Worm (Caenorhabditis elegans) whole organism, L3 larva: ENCODE results near the gene rig-6.
A peak's percentile ranks its signal among the peaks of the same experiment; 100 is the strongest.

ENCODE experiments used
- R02D3.7 ChIP-seq: fragments of 150-350 bp; optimal IDR thresholded peaks from 2 replicates; lab custom pipeline; 2014; ENCODE audit warnings: missing biosample characterization, missing genetic modification characterization
- ZK546.5 ChIP-seq: sonication (generic microtip); optimal IDR thresholded peaks from 2 replicates; lab custom pipeline; 2017; ENCODE audit warnings: missing biosample characterization, missing genetic modification characterization
- aly-2 ChIP-seq: fragments of 150-350 bp; optimal IDR thresholded peaks from 2 replicates; lab custom pipeline; 2014; ENCODE audit warnings: missing biosample characterization, missing genetic modification characterization
- ama-1 ChIP-seq: fragments of 150-350 bp; optimal IDR thresholded peaks from 2 replicates; lab custom pipeline; 2018
- ceh-16 ChIP-seq: sonication (generic microtip); optimal IDR thresholded peaks from 2 replicates; lab custom pipeline; 2017; ENCODE audit warnings: missing biosample characterization, missing genetic modification characterization
- ceh-28 ChIP-seq: fragments of 150-350 bp; optimal IDR thresholded peaks from 2 replicates; lab custom pipeline; 2014; ENCODE audit warnings: missing biosample characterization, missing genetic modification reagents, missing genetic modification characterization
- ceh-82 ChIP-seq: fragments of 150-350 bp; optimal IDR thresholded peaks from 2 replicates; lab custom pipeline; 2014; ENCODE audit warnings: missing biosample characterization, missing genetic modification characterization
- ceh-9 ChIP-seq: sonication (generic microtip); optimal IDR thresholded peaks from 2 replicates; lab custom pipeline; 2018; ENCODE audit warnings: missing biosample characterization, missing genetic modification characterization
- daf-12 ChIP-seq: fragments of 150-350 bp; optimal IDR thresholded peaks from 2 replicates; lab custom pipeline; 2014; ENCODE audit warnings: missing biosample characterization, missing genetic modification reagents, missing genetic modification characterization
- egl-27 ChIP-seq: sonication (generic microtip); optimal IDR thresholded peaks from 4 replicates; lab custom pipeline; 2017; ENCODE audit warnings: missing biosample characterization, missing genetic modification reagents, missing genetic modification characterization
- egl-5 ChIP-seq: fragments of 150-350 bp; optimal IDR thresholded peaks from 2 replicates; lab custom pipeline; 2017; ENCODE audit warnings: missing biosample characterization, missing genetic modification reagents, missing genetic modification characterization, inconsistent platforms
- elt-1 ChIP-seq: fragments of 150-350 bp; optimal IDR thresholded peaks from 2 replicates; lab custom pipeline; 2014; ENCODE audit warnings: missing biosample characterization, missing genetic modification characterization
- elt-2 ChIP-seq: sonication (generic microtip); optimal IDR thresholded peaks from 2 replicates; lab custom pipeline; 2016; ENCODE audit warnings: missing genetic modification reagents, mild to moderate bottlenecking, missing genetic modification characterization, missing compliant biosample characterization
- elt-3 ChIP-seq, 3 experiments: fragments of 150-350 bp in 1 of 3; sonication (generic microtip) in 2 of 3; optimal IDR thresholded peaks; 2 replicates in 2 of 3; 4 replicates in 1 of 3; lab custom pipeline; 2014 to 2017; ENCODE audit warnings: missing biosample characterization in 3 of 3, missing genetic modification characterization in 3 of 3
- eor-1 ChIP-seq, 2 experiments: fragments of 150-350 bp; optimal IDR thresholded peaks; 2 replicates each; lab custom pipeline; 2014 to 2018; ENCODE audit warnings: missing biosample characterization in 2 of 2, missing genetic modification characterization in 2 of 2
- fkh-10 ChIP-seq: sonication (generic microtip); optimal IDR thresholded peaks from 2 replicates; lab custom pipeline; 2017; ENCODE audit warnings: missing biosample characterization, missing genetic modification reagents, missing genetic modification characterization
- fkh-2 ChIP-seq: fragments of 150-350 bp; optimal IDR thresholded peaks from 2 replicates; lab custom pipeline; 2014; ENCODE audit warnings: missing biosample characterization, missing genetic modification reagents, missing genetic modification characterization
- fos-1 ChIP-seq: fragments of 150-350 bp; optimal IDR thresholded peaks from 2 replicates; lab custom pipeline; 2014; ENCODE audit warnings: missing biosample characterization, missing genetic modification characterization
- hmg-11 ChIP-seq: sonication (generic microtip); optimal IDR thresholded peaks from 2 replicates; lab custom pipeline; 2016; ENCODE audit warnings: missing genetic modification characterization, missing compliant biosample characterization
- jun-1 ChIP-seq: fragments of 150-350 bp; optimal IDR thresholded peaks from 2 replicates; lab custom pipeline; 2014; ENCODE audit warnings: missing biosample characterization, missing genetic modification reagents, missing genetic modification characterization
- lin-15B ChIP-seq: fragments of 150-350 bp; optimal IDR thresholded peaks from 2 replicates; lab custom pipeline; 2014; ENCODE audit warnings: missing biosample characterization, missing genetic modification characterization
- lin-39 ChIP-seq: fragments of 150-350 bp; optimal IDR thresholded peaks from 2 replicates; lab custom pipeline; 2018; ENCODE audit warnings: missing biosample characterization, missing genetic modification reagents, missing genetic modification characterization
- lsy-12 ChIP-seq: sonication (generic microtip); optimal IDR thresholded peaks from 2 replicates; lab custom pipeline; 2016; ENCODE audit warnings: mild to moderate bottlenecking, missing genetic modification characterization, missing compliant biosample characterization
- mdl-1 ChIP-seq: fragments of 150-350 bp; optimal IDR thresholded peaks from 2 replicates; lab custom pipeline; 2014; ENCODE audit warnings: missing biosample characterization, missing genetic modification characterization
- mml-1 ChIP-seq: fragments of 150-350 bp; sonication (generic microtip); optimal IDR thresholded peaks from 3 replicates; lab custom pipeline; 2014; ENCODE audit warnings: missing biosample characterization, missing genetic modification characterization
- nfya-1 ChIP-seq: sonication (generic microtip); optimal IDR thresholded peaks from 2 replicates; lab custom pipeline; 2017; ENCODE audit warnings: missing genetic modification characterization, mild to moderate bottlenecking, missing compliant biosample characterization, antibody characterized with exemption, moderate library complexity; ENCODE audit not compliant: insufficient read depth
- nhr-11 ChIP-seq: fragments of 150-350 bp; optimal IDR thresholded peaks from 2 replicates; lab custom pipeline; 2014; ENCODE audit warnings: missing biosample characterization, missing genetic modification characterization
- nhr-12 ChIP-seq: fragments of 150-350 bp; optimal IDR thresholded peaks from 2 replicates; lab custom pipeline; 2014; ENCODE audit warnings: missing biosample characterization, missing genetic modification characterization
- nhr-23 ChIP-seq: fragments of 150-350 bp; optimal IDR thresholded peaks from 2 replicates; lab custom pipeline; 2014; ENCODE audit warnings: missing biosample characterization, missing genetic modification reagents, missing genetic modification characterization
- nhr-237 ChIP-seq: fragments of 150-350 bp; optimal IDR thresholded peaks from 2 replicates; lab custom pipeline; 2014; ENCODE audit warnings: missing biosample characterization, missing genetic modification characterization
- nhr-25 ChIP-seq: sonication (generic microtip); optimal IDR thresholded peaks from 2 replicates; lab custom pipeline; 2017; ENCODE audit warnings: missing biosample characterization, missing genetic modification characterization
- nhr-28 ChIP-seq: fragments of 150-350 bp; optimal IDR thresholded peaks from 2 replicates; lab custom pipeline; 2014; ENCODE audit warnings: missing biosample characterization, missing genetic modification characterization
- nhr-43 ChIP-seq: sonication (generic microtip); optimal IDR thresholded peaks from 2 replicates; lab custom pipeline; 2016; ENCODE audit warnings: mild to moderate bottlenecking, missing genetic modification characterization, missing compliant biosample characterization; ENCODE audit not compliant: poor library complexity, severe bottlenecking
- nhr-67 ChIP-seq: fragments of 150-350 bp; optimal IDR thresholded peaks from 2 replicates; lab custom pipeline; 2014; ENCODE audit warnings: missing biosample characterization, missing genetic modification characterization
- nhr-76 ChIP-seq: fragments of 150-350 bp; sonication (generic microtip); optimal IDR thresholded peaks from 5 replicates; lab custom pipeline; 2014; ENCODE audit warnings: missing biosample characterization, missing genetic modification characterization
- nhr-77 ChIP-seq: fragments of 150-350 bp; optimal IDR thresholded peaks from 2 replicates; lab custom pipeline; 2014; ENCODE audit warnings: missing biosample characterization, missing genetic modification characterization
- pha-4 ChIP-seq: fragments of 150-350 bp; optimal IDR thresholded peaks from 2 replicates; lab custom pipeline; 2014; ENCODE audit warnings: missing biosample characterization, missing genetic modification reagents, missing genetic modification characterization
- pqm-1 ChIP-seq: fragments of 150-350 bp; optimal IDR thresholded peaks from 2 replicates; lab custom pipeline; 2017; ENCODE audit warnings: missing biosample characterization, missing genetic modification characterization, inconsistent platforms
- sea-2 ChIP-seq: fragments of 150-350 bp; sonication (generic microtip); optimal IDR thresholded peaks from 4 replicates; lab custom pipeline; 2014; ENCODE audit warnings: missing biosample characterization, missing genetic modification reagents, missing genetic modification characterization
- skn-1 ChIP-seq: fragments of 150-350 bp; optimal IDR thresholded peaks from 2 replicates; lab custom pipeline; 2014; ENCODE audit warnings: missing biosample characterization, missing genetic modification characterization
- snpc-4 ChIP-seq: fragments of 150-350 bp; optimal IDR thresholded peaks from 2 replicates; lab custom pipeline; 2014; ENCODE audit warnings: missing biosample characterization, missing genetic modification characterization
- tbx-2 ChIP-seq: sonication (generic microtip); optimal IDR thresholded peaks from 2 replicates; lab custom pipeline; 2016; ENCODE audit warnings: mild to moderate bottlenecking, missing genetic modification characterization, missing compliant biosample characterization
- unc-39 ChIP-seq: sonication (generic microtip); optimal IDR thresholded peaks from 4 replicates; lab custom pipeline; 2017; ENCODE audit warnings: missing biosample characterization, missing genetic modification characterization
- unc-62 ChIP-seq: fragments of 150-350 bp; sonication (generic microtip); optimal IDR thresholded peaks from 4 replicates; lab custom pipeline; 2014; ENCODE audit warnings: missing biosample characterization, missing genetic modification reagents, missing genetic modification characterization
- zag-1 ChIP-seq: fragments of 150-350 bp; optimal IDR thresholded peaks from 2 replicates; lab custom pipeline; 2014; ENCODE audit warnings: missing biosample characterization, missing genetic modification characterization
- ztf-11 ChIP-seq: fragments of 150-350 bp; optimal IDR thresholded peaks from 2 replicates; lab custom pipeline; 2014; ENCODE audit warnings: missing biosample characterization, missing genetic modification characterization
- ztf-4 ChIP-seq: fragments of 150-350 bp; optimal IDR thresholded peaks from 2 replicates; lab custom pipeline; 2014; ENCODE audit warnings: missing biosample characterization, missing genetic modification characterization

Gene rig-6

ce11 chrII:4855489-4855888 is 43.6 kb upstream of the rig-6 start:
- TF ChIP-seq ztf-11 (tag; lab: Kevin White, UChicago) (no peak), egl-5 (no peak), ceh-9 (tag; lab: Kevin White, UChicago) (no peak), zag-1 (no peak), nhr-11 (no peak), snpc-4 (tag; lab: Kevin White, UChicago) (peak; percentile 7), lin-15B (tag; lab: Kevin White, UChicago) (peak; percentile 2), mml-1 (tag; lab: Kevin White, UChicago) (no peak), nfya-1 (tag; lab: Kevin White, UChicago) (peak; percentile 41), elt-2 (tag; lab: Kevin White, UChicago) (no peak), unc-39 (no peak), lin-39 (no peak), pha-4 (tag; lab: Kevin White, UChicago) (no peak), egl-27 (no peak), pqm-1 (no peak)

- TF ChIP-seq jun-1 (tag; lab: Kevin White, UChicago) (no peak), ceh-9 (tag; lab: Kevin White, UChicago) (no peak), nhr-67 (tag; lab: Kevin White, UChicago) (no peak), pqm-1 (no peak), hmg-11 (tag; lab: Kevin White, UChicago) (no peak)
Measured at ce11 chrII:4854761-4855160, 42.9 kb upstream of the rig-6 start.

ce11 chrII:4851594-4852106 is 39.8 kb upstream of the rig-6 start, which contains the start of gene dnj-9:
dnj-9 (plus strand) TSS chrII:4852056.
- peak; percentile 99 for TF ChIP-seq nhr-23
- TF ChIP-seq nhr-43 = peak; percentile 95
- no peak for TF ChIP-seq unc-39
- peak; percentile 17 for TF ChIP-seq daf-12 (tag; lab: Kevin White, UChicago)
- peak; percentile 48 for TF ChIP-seq ZK546.5
- TF ChIP-seq nfya-1 (tag; lab: Kevin White, UChicago) = peak; percentile 93
- TF ChIP-seq zag-1 = peak; percentile 40
- TF ChIP-seq ama-1 = peak; percentile 75
- TF ChIP-seq fos-1 (tag; lab: Kevin White, UChicago) = peak; percentile 29
- peak; percentile 86 for TF ChIP-seq R02D3.7 (tag; lab: Kevin White, UChicago)
- peak; percentile 94 for TF ChIP-seq jun-1 (tag; lab: Kevin White, UChicago)
- TF ChIP-seq nhr-67 (tag; lab: Kevin White, UChicago) = no peak
- peak; percentile 39 for TF ChIP-seq pqm-1
- TF ChIP-seq pha-4 (tag; lab: Kevin White, UChicago) = peak; percentile 97
- peak; percentile 31 for TF ChIP-seq ceh-82 (tag; lab: Kevin White, UChicago)
- TF ChIP-seq elt-3 (tag; optimal IDR thresholded peaks at IDR 0.05; lab: Kevin White, UChicago) = no peak
- TF ChIP-seq ceh-28 (tag; lab: Kevin White, UChicago) = peak; percentile 84
- TF ChIP-seq nhr-77 (tag; lab: Kevin White, UChicago) = peak; percentile 29
- peak; percentile 93 for TF ChIP-seq lsy-12
- TF ChIP-seq nhr-28 (tag; lab: Kevin White, UChicago) = no peak
- peak; percentile 40 for TF ChIP-seq unc-62 (GFP tag; lab: Kevin White, UChicago)
- TF ChIP-seq mml-1 (tag; lab: Kevin White, UChicago) = no peak
- TF ChIP-seq skn-1 (tag; lab: Kevin White, UChicago) = peak; percentile 88
- peak; percentile 63 for TF ChIP-seq ztf-4 (tag; lab: Kevin White, UChicago)
- TF ChIP-seq egl-5 = peak; percentile 84
- peak; percentile 77 for TF ChIP-seq fkh-10 (GFP tag; lab: Kevin White, UChicago)
- TF ChIP-seq tbx-2 (tag; lab: Kevin White, UChicago) = peak; percentile 94
- no peak for TF ChIP-seq sea-2 (GFP tag; lab: Kevin White, UChicago)
- TF ChIP-seq snpc-4 (tag; lab: Kevin White, UChicago) = peak; percentile 92
- TF ChIP-seq ztf-11 (tag; lab: Kevin White, UChicago) = no peak
- peak; percentile 74 for TF ChIP-seq elt-1
- TF ChIP-seq elt-2 (tag; lab: Kevin White, UChicago) = peak; percentile 91
- TF ChIP-seq nhr-76 (tag; lab: Kevin White, UChicago) = no peak
- no peak for TF ChIP-seq mdl-1 (tag; lab: Kevin White, UChicago)
- no peak for TF ChIP-seq nhr-12 (tag; lab: Kevin White, UChicago)
- TF ChIP-seq lin-15B (tag; lab: Kevin White, UChicago) = peak; percentile 91
- peak; percentile 49 for TF ChIP-seq lin-39
- peak; percentile 75 for TF ChIP-seq hmg-11 (tag; lab: Kevin White, UChicago)
- TF ChIP-seq nhr-237 (tag; lab: Kevin White, UChicago) = no peak
- peak; percentile 0 for TF ChIP-seq egl-27
- TF ChIP-seq ceh-9 (tag; lab: Kevin White, UChicago) = no peak
- no peak for TF ChIP-seq fkh-2 (tag; lab: Kevin White, UChicago)
- peak; percentile 93 for TF ChIP-seq nhr-25 (tag; lab: Kevin White, UChicago)
- peak in 1 of 2 experiments; percentile 1 for TF ChIP-seq eor-1 (tag; optimal IDR thresholded peaks at IDR 0.05; lab: Kevin White, UChicago)
- TF ChIP-seq nhr-11 = peak; percentile 58
- no peak for TF ChIP-seq ceh-16 (tag; lab: Kevin White, UChicago)
- TF ChIP-seq aly-2 (tag; lab: Kevin White, UChicago) = no peak
